Fruit fly (Drosophila melanogaster) whole organism, prepupa: ENCODE data around the gene CG15742.

ENCODE experiments used
- Blimp-1 ChIP-seq: fragments of 200-800 bp; sonication (Bioruptor generic); optimal IDR thresholded peaks from 3 replicates; lab custom pipeline; 2017; ENCODE audit warnings: missing biosample characterization, missing genetic modification characterization, mild to moderate bottlenecking, moderate library complexity, missing genetic modification reagents
- CG11294 ChIP-seq: fragments of 200-800 bp; sonication (Bioruptor generic); IDR thresholded peaks from 2 replicates; pipeline ENCODE4 v1.3.6; 2022; ENCODE audit warnings: missing biosample characterization, missing genetic modification characterization
- CG11902 ChIP-seq: fragments of 200-800 bp; sonication (Bioruptor generic); optimal IDR thresholded peaks from 3 replicates; lab custom pipeline; 2016; ENCODE audit warnings: missing biosample characterization, missing genetic modification characterization
- CG3032 ChIP-seq: fragments of 200-800 bp; optimal IDR thresholded peaks from 2 replicates; lab custom pipeline; 2019; ENCODE audit warnings: missing biosample characterization, mild to moderate bottlenecking, missing genetic modification characterization, moderate library complexity
- CG6276 ChIP-seq: fragments of 200-800 bp; sonication (Bioruptor generic); optimal IDR thresholded peaks from 2 replicates; lab custom pipeline; 2017; ENCODE audit warnings: missing biosample characterization, mild to moderate bottlenecking, missing genetic modification characterization
- CG8119 ChIP-seq: fragments of 200-800 bp; sonication (Bioruptor generic); IDR thresholded peaks from 3 replicates; pipeline ENCODE4 v1.3.6; 2022; ENCODE audit warnings: missing biosample characterization, missing genetic modification characterization
- Gug ChIP-seq: fragments of 200-800 bp; sonication (Bioruptor generic); IDR thresholded peaks from 2 replicates; pipeline ENCODE4 v1.3.6; 2022; ENCODE audit warnings: missing biosample characterization, missing genetic modification characterization
- OdsH ChIP-seq: fragments of 200-800 bp; sonication (Bioruptor generic); optimal IDR thresholded peaks from 3 replicates; lab custom pipeline; 2016; ENCODE audit warnings: missing biosample characterization, missing genetic modification characterization
- Sox15 ChIP-seq: fragments of 200-800 bp; sonication (Bioruptor generic); optimal IDR thresholded peaks from 3 replicates; lab custom pipeline; 2016; ENCODE audit warnings: missing biosample characterization, missing genetic modification characterization
- cyc ChIP-seq: fragments of 200-800 bp; sonication (Bioruptor generic); optimal IDR thresholded peaks from 3 replicates; lab custom pipeline; 2016; ENCODE audit warnings: missing biosample characterization, missing genetic modification characterization
- fd59A ChIP-seq: fragments of 200-800 bp; sonication (Bioruptor generic); optimal IDR thresholded peaks from 2 replicates; lab custom pipeline; 2017; ENCODE audit warnings: missing biosample characterization, mild to moderate bottlenecking, missing genetic modification characterization, missing genetic modification reagents
- topi ChIP-seq: fragments of 200-800 bp; sonication (Bioruptor generic); optimal IDR thresholded peaks from 3 replicates; lab custom pipeline; 2016; ENCODE audit warnings: missing biosample characterization, missing genetic modification characterization

dm6 chrX:13229824-13230223 is 28.5 kb downstream of the CG15742 start:
- TF ChIP-seq Gug (GFP tag; lab: Robert Waterston, UW) = no peak
- no peak for TF ChIP-seq Blimp-1 (GFP tag; lab: Kevin White, UChicago)
- TF ChIP-seq CG3032 = no peak
- no peak for TF ChIP-seq CG8119 (GFP tag; lab: Robert Waterston, UW)
- no peak for TF ChIP-seq fd59A (GFP tag; lab: Kevin White, UChicago)
- TF ChIP-seq Sox15 (GFP tag; lab: Kevin White, UChicago) = no peak
- TF ChIP-seq OdsH (GFP tag; lab: Kevin White, UChicago) = no peak
- TF ChIP-seq CG11294 (GFP tag; lab: Robert Waterston, UW) = no peak
- no peak for TF ChIP-seq topi (GFP tag; lab: Kevin White, UChicago)
- no peak for TF ChIP-seq cyc (GFP tag; lab: Kevin White, UChicago)
- no peak for TF ChIP-seq CG11902 (GFP tag; lab: Kevin White, UChicago)
- no peak for TF ChIP-seq CG6276 (GFP tag; lab: Kevin White, UChicago)
